Worm (Caenorhabditis elegans) whole organism, young adult: ENCODE measurements around the gene Y57G11A.5.
A peak's percentile ranks its signal among the peaks of the same experiment; 100 is the strongest.

Source experiments
- B0019.2 ChIP-seq: fragments of 200-800 bp; sonication (Bioruptor generic); conservative IDR thresholded peaks from 2 replicates; pipeline ENCODE4 v1.3.6; 2022; ENCODE audit warnings: missing genetic modification reagents, missing genetic modification characterization, missing compliant biosample characterization
- C06A6.2 ChIP-seq: fragments of 200-800 bp; sonication (Bioruptor generic); conservative IDR thresholded peaks from 2 replicates; pipeline ENCODE4 v1.3.6; 2022; ENCODE audit warnings: missing genetic modification characterization, missing compliant biosample characterization
- F49E8.2 ChIP-seq: sonication (generic microtip); optimal IDR thresholded peaks from 3 replicates; lab custom pipeline; 2017; ENCODE audit warnings: missing genetic modification characterization, mild to moderate bottlenecking, missing compliant biosample characterization, antibody characterized with exemption, moderate library complexity; ENCODE audit not compliant: insufficient read depth
- F57C9.4 ChIP-seq: sonication (generic microtip); optimal IDR thresholded peaks from 2 replicates; lab custom pipeline; 2017; ENCODE audit warnings: mild to moderate bottlenecking, missing genetic modification characterization, missing compliant biosample characterization
- K11D2.4 ChIP-seq: fragments of 200-800 bp; sonication (Bioruptor generic); IDR thresholded peaks from 2 replicates; pipeline ENCODE4 v1.3.6; 2022; ENCODE audit warnings: missing genetic modification reagents, missing genetic modification characterization, missing compliant biosample characterization
- T26A5.8 ChIP-seq: sonication (generic microtip); optimal IDR thresholded peaks from 2 replicates; lab custom pipeline; 2016; ENCODE audit warnings: missing genetic modification characterization, missing compliant biosample characterization
- Y53F4B.3 ChIP-seq: fragments of 200-800 bp; sonication (Bioruptor generic); IDR thresholded peaks from 2 replicates; pipeline ENCODE4 v1.3.6; 2022; ENCODE audit warnings: missing genetic modification reagents, missing genetic modification characterization, missing compliant biosample characterization
- Y67H2A.10 ChIP-seq: fragments of 200-800 bp; sonication (Bioruptor generic); conservative IDR thresholded peaks from 2 replicates; pipeline ENCODE4 v1.3.6; 2022; ENCODE audit warnings: missing genetic modification reagents, missing genetic modification characterization, missing compliant biosample characterization
- ZK185.1 ChIP-seq: sonication (generic microtip); optimal IDR thresholded peaks from 2 replicates; lab custom pipeline; 2016; ENCODE audit warnings: mild to moderate bottlenecking, missing genetic modification characterization, missing compliant biosample characterization; ENCODE audit not compliant: poor library complexity, severe bottlenecking
- akir-1 ChIP-seq: fragments of 200-800 bp; sonication (Bioruptor generic); optimal IDR thresholded peaks from 2 replicates; lab custom pipeline; 2018; ENCODE audit warnings: mild to moderate bottlenecking, missing genetic modification characterization, moderate library complexity, missing compliant biosample characterization
- aptf-3 ChIP-seq: fragments of 200-800 bp; sonication (Bioruptor generic); IDR thresholded peaks from 2 replicates; pipeline ENCODE4 v1.3.6; 2022; ENCODE audit warnings: missing genetic modification characterization, missing compliant biosample characterization
- atf-7 ChIP-seq: sonication (generic microtip); optimal IDR thresholded peaks from 2 replicates; lab custom pipeline; 2017; ENCODE audit warnings: mild to moderate bottlenecking, missing genetic modification characterization, missing compliant biosample characterization
- athp-1 ChIP-seq: sonication (generic microtip); optimal IDR thresholded peaks from 2 replicates; lab custom pipeline; 2017; ENCODE audit warnings: mild to moderate bottlenecking, missing genetic modification characterization, missing compliant biosample characterization
- attf-6 ChIP-seq: fragments of 200-800 bp; sonication (Bioruptor generic); IDR thresholded peaks from 2 replicates; pipeline ENCODE4 v1.3.6; 2022; ENCODE audit warnings: missing genetic modification reagents, missing genetic modification characterization, missing compliant biosample characterization
- ceh-58 ChIP-seq: fragments of 200-800 bp; sonication (Bioruptor generic); IDR thresholded peaks from 2 replicates; pipeline ENCODE4 v1.3.6; 2022; ENCODE audit warnings: missing genetic modification characterization, missing compliant biosample characterization
- ceh-91 ChIP-seq: fragments of 200-800 bp; sonication (Bioruptor generic); IDR thresholded peaks from 2 replicates; pipeline ENCODE4 v1.3.6; 2022; ENCODE audit warnings: missing genetic modification reagents, missing genetic modification characterization, missing compliant biosample characterization
- chd-7 ChIP-seq: sonication (generic microtip); optimal IDR thresholded peaks from 2 replicates; lab custom pipeline; 2016; ENCODE audit warnings: mild to moderate bottlenecking, missing genetic modification characterization, moderate library complexity, missing compliant biosample characterization
- dpl-1 ChIP-seq: fragments of 150-350 bp; optimal IDR thresholded peaks from 2 replicates; lab custom pipeline; 2014; ENCODE audit warnings: missing biosample characterization, missing genetic modification reagents, missing genetic modification characterization
- egl-44 ChIP-seq: fragments of 200-800 bp; sonication (Bioruptor generic); IDR thresholded peaks from 2 replicates; pipeline ENCODE4 v1.3.6; 2022; ENCODE audit warnings: missing genetic modification reagents, missing genetic modification characterization, missing compliant biosample characterization
- him-1 ChIP-seq: sonication (generic microtip); optimal IDR thresholded peaks from 2 replicates; lab custom pipeline; 2016; ENCODE audit warnings: missing genotype, missing genetic modification reagents, missing genetic modification characterization, missing compliant biosample characterization
- hlh-12 ChIP-seq: sonication (generic microtip); optimal IDR thresholded peaks from 2 replicates; lab custom pipeline; 2016; ENCODE audit warnings: missing genetic modification characterization, missing compliant biosample characterization
- hmg-1.2 ChIP-seq: fragments of 200-800 bp; sonication (Bioruptor generic); IDR thresholded peaks from 2 replicates; pipeline ENCODE4 v1.3.6; 2022; ENCODE audit warnings: missing genetic modification reagents, missing genetic modification characterization, missing compliant biosample characterization
- hrde-1 ChIP-seq: sonication (generic microtip); optimal IDR thresholded peaks from 2 replicates; lab custom pipeline; 2016; ENCODE audit warnings: missing genetic modification characterization, mild to moderate bottlenecking, missing compliant biosample characterization, moderate library complexity, missing genotype, missing genetic modification reagents, borderline replicate concordance
- hsf-1 ChIP-seq: fragments of 200-800 bp; sonication (Bioruptor generic); IDR thresholded peaks from 2 replicates; pipeline ENCODE4 v1.3.6; 2022; ENCODE audit warnings: missing genetic modification reagents, missing genetic modification characterization, missing compliant biosample characterization
- let-526 ChIP-seq: fragments of 200-800 bp; sonication (Bioruptor generic); IDR thresholded peaks from 2 replicates; pipeline ENCODE4 v1.3.6; 2022; ENCODE audit warnings: missing genetic modification reagents, missing genetic modification characterization, missing compliant biosample characterization
- let-607 ChIP-seq, 2 experiments: fragments of 200-800 bp in 1 of 2; sonication (Bioruptor generic) in 1 of 2; sonication (generic microtip) in 1 of 2; optimal IDR thresholded peaks; 2 replicates each; lab custom pipeline; 2016 to 2018; ENCODE audit warnings: mild to moderate bottlenecking in 2 of 2, missing compliant biosample characterization in 2 of 2, missing genetic modification characterization in 2 of 2, moderate library complexity in 2 of 2, missing genotype in 1 of 2
- lin-35 ChIP-seq, 3 experiments: fragments of 150-350 bp in 2 of 3; sonication (generic microtip) in 1 of 3; optimal IDR thresholded peaks; 2 replicates each; lab custom pipeline; 2014 to 2018; ENCODE audit warnings: missing biosample characterization in 3 of 3, missing genetic modification characterization in 3 of 3, missing genetic modification reagents in 3 of 3
- lin-40 ChIP-seq: sonication (generic microtip); optimal IDR thresholded peaks from 2 replicates; lab custom pipeline; 2016; ENCODE audit warnings: missing genetic modification characterization, mild to moderate bottlenecking, missing compliant biosample characterization, missing genotype, missing genetic modification reagents
- lin-54 ChIP-seq: fragments of 200-800 bp; sonication (Bioruptor generic); optimal IDR thresholded peaks from 2 replicates; lab custom pipeline; 2018; ENCODE audit warnings: mild to moderate bottlenecking, missing genetic modification characterization, missing compliant biosample characterization
- lsy-27 ChIP-seq: sonication (generic microtip); optimal IDR thresholded peaks from 2 replicates; lab custom pipeline; 2017; ENCODE audit warnings: missing genetic modification characterization, mild to moderate bottlenecking, missing compliant biosample characterization, antibody characterized with exemption, missing genotype, borderline replicate concordance; ENCODE audit not compliant: insufficient read depth
- madf-6 ChIP-seq: fragments of 200-800 bp; sonication (Bioruptor generic); IDR thresholded peaks from 2 replicates; pipeline ENCODE4 v1.3.6; 2022; ENCODE audit warnings: missing genetic modification reagents, missing genetic modification characterization, missing compliant biosample characterization
- madf-8 ChIP-seq: fragments of 200-800 bp; sonication (Bioruptor generic); conservative IDR thresholded peaks from 2 replicates; pipeline ENCODE4 v1.3.6; 2022; ENCODE audit warnings: missing genetic modification reagents, missing genetic modification characterization, missing compliant biosample characterization
- mel-28 ChIP-seq: sonication (generic microtip); optimal IDR thresholded peaks from 2 replicates; lab custom pipeline; 2016; ENCODE audit warnings: borderline replicate concordance, mild to moderate bottlenecking, missing genetic modification characterization, missing compliant biosample characterization
- mxl-1 ChIP-seq: sonication (generic microtip); optimal IDR thresholded peaks from 2 replicates; lab custom pipeline; 2016; ENCODE audit warnings: missing genetic modification characterization, missing compliant biosample characterization
- nfya-1 ChIP-seq: sonication (generic microtip); optimal IDR thresholded peaks from 2 replicates; lab custom pipeline; 2017; ENCODE audit warnings: antibody characterized with exemption, missing compliant biosample characterization, missing genetic modification characterization, borderline replicate concordance; ENCODE audit not compliant: insufficient read depth
- nhr-80 ChIP-seq: sonication (generic microtip); optimal IDR thresholded peaks from 2 replicates; lab custom pipeline; 2016; ENCODE audit warnings: missing genetic modification characterization, missing compliant biosample characterization
- rcor-1 ChIP-seq: fragments of 200-800 bp; sonication (Bioruptor generic); IDR thresholded peaks from 2 replicates; pipeline ENCODE4 v1.3.6; 2022; ENCODE audit warnings: missing genetic modification reagents, missing genetic modification characterization, missing compliant biosample characterization
- rec-8 ChIP-seq, 2 experiments: sonication (generic microtip); optimal IDR thresholded peaks; 2 replicates each; lab custom pipeline; 2016; ENCODE audit warnings: mild to moderate bottlenecking in 2 of 2, missing genetic modification characterization in 2 of 2, missing genetic modification reagents in 2 of 2, missing genotype in 2 of 2, missing biosample characterization in 1 of 2, missing compliant biosample characterization in 1 of 2, moderate library complexity in 1 of 2
- rpc-1 ChIP-seq, 2 experiments: fragments of 150-350 bp in 1 of 2; sonication (generic microtip) in 1 of 2; optimal IDR thresholded peaks; 2 replicates each; lab custom pipeline; 2014 to 2018; ENCODE audit warnings: missing biosample characterization in 1 of 2, missing genetic modification characterization in 1 of 2, missing genetic modification reagents in 1 of 2, missing genotype in 1 of 2
- snpc-1.1 ChIP-seq: sonication (generic microtip); optimal IDR thresholded peaks from 2 replicates; lab custom pipeline; 2017; ENCODE audit warnings: missing genetic modification characterization, mild to moderate bottlenecking, missing compliant biosample characterization, antibody characterized with exemption, moderate library complexity, missing genotype, missing genetic modification reagents; ENCODE audit not compliant: insufficient read depth
- snpc-1.3 ChIP-seq: sonication (generic microtip); optimal IDR thresholded peaks from 2 replicates; lab custom pipeline; 2017; ENCODE audit warnings: missing genetic modification characterization, mild to moderate bottlenecking, missing compliant biosample characterization, antibody characterized with exemption, moderate library complexity, missing genotype, missing genetic modification reagents; ENCODE audit not compliant: insufficient read depth
- tbx-9 ChIP-seq: sonication (generic microtip); optimal IDR thresholded peaks from 2 replicates; lab custom pipeline; 2016; ENCODE audit warnings: borderline replicate concordance, missing genetic modification characterization, inconsistent platforms, missing compliant biosample characterization
- unc-130 ChIP-seq: sonication (generic microtip); optimal IDR thresholded peaks from 2 replicates; lab custom pipeline; 2016; ENCODE audit warnings: missing genetic modification reagents, missing genetic modification characterization, missing compliant biosample characterization
- unc-62 ChIP-seq: fragments of 150-350 bp; optimal IDR thresholded peaks from 2 replicates; lab custom pipeline; 2014; ENCODE audit warnings: missing biosample characterization, missing genetic modification reagents, missing genetic modification characterization
- zfh-2 ChIP-seq: fragments of 200-800 bp; sonication (Bioruptor generic); conservative IDR thresholded peaks from 2 replicates; pipeline ENCODE4 v1.3.6; 2022; ENCODE audit warnings: missing genetic modification reagents, missing genetic modification characterization, missing compliant biosample characterization
- ztf-6 ChIP-seq: fragments of 200-800 bp; sonication (Bioruptor generic); IDR thresholded peaks from 2 replicates; pipeline ENCODE4 v1.3.6; 2022; ENCODE audit warnings: missing genetic modification reagents, missing genetic modification characterization, missing compliant biosample characterization

Gene Y57G11A.5

ce11 chrIV:14464065-14464567 is 48.2 kb downstream of the Y57G11A.5 start, which contains the start of gene dld-1 (continued):
- TF ChIP-seq unc-62 (GFP tag; lab: Kevin White, UChicago) (no peak), Y53F4B.3 (GFP tag; lab: Robert Waterston, UW) (no peak), akir-1 (GFP tag; lab: Kevin White, UChicago) (no peak), lin-35 (GFP tag; optimal IDR thresholded peaks at IDR 0.05; lab: Kevin White, UChicago) (peak; percentile 46 to 98 (median 75)), ceh-58 (no peak), rcor-1 (GFP tag; lab: Robert Waterston, UW) (peak; percentile 92), B0019.2 (GFP tag; lab: Robert Waterston, UW) (peak; percentile 68), nhr-80 (tag; lab: Kevin White, UChicago) (peak; percentile 41), K11D2.4 (peak; percentile 79), rpc-1 (optimal IDR thresholded peaks at IDR 0.05; lab: Kevin White, UChicago) (no peak), rpc-1 (tag; optimal IDR thresholded peaks at IDR 0.05; lab: Kevin White, UChicago) (no peak), attf-6 (GFP tag; lab: Robert Waterston, UW) (peak; percentile 99), lsy-27 (tag; lab: Kevin White, UChicago) (no peak), hmg-1.2 (peak; percentile 66), F49E8.2 (peak; percentile 94), let-526 (GFP tag; lab: Robert Waterston, UW) (no peak), madf-6 (GFP tag; lab: Robert Waterston, UW) (peak; percentile 89), chd-7 (tag; lab: Kevin White, UChicago) (no peak), egl-44 (GFP tag; lab: Robert Waterston, UW) (no peak), hlh-12 (tag; lab: Kevin White, UChicago) (no peak), unc-130 (GFP tag; lab: Kevin White, UChicago) (no peak), mel-28 (tag; lab: Kevin White, UChicago) (no peak), ZK185.1 (peak; percentile 56), lin-54 (peak; percentile 99), hrde-1 (tag; lab: Kevin White, UChicago) (no peak), aptf-3 (no peak), nfya-1 (tag; lab: Kevin White, UChicago) (no peak), F57C9.4 (tag; lab: Kevin White, UChicago) (no peak), snpc-1.3 (tag; lab: Kevin White, UChicago) (peak; percentile 95), C06A6.2 (0 out of 2 replicates have a peak, but pooled peaks have one; percentile 34), hsf-1 (GFP tag; lab: Robert Waterston, UW) (peak; percentile 75), zfh-2 (GFP tag; lab: Robert Waterston, UW) (no peak), rec-8 (tag; optimal IDR thresholded peaks at IDR 0.05; lab: Kevin White, UChicago) (no peak), madf-8 (GFP tag; lab: Robert Waterston, UW) (peak; percentile 74), let-607 (tag; optimal IDR thresholded peaks at IDR 0.05; lab: Kevin White, UChicago) (peak in 1 of 2 experiments; percentile 28), ceh-91 (GFP tag; lab: Robert Waterston, UW) (peak; percentile 75), dpl-1 (GFP tag; lab: Kevin White, UChicago) (peak; percentile 92), ztf-6 (no peak), snpc-1.1 (peak; percentile 80), lin-40 (peak; percentile 89), mxl-1 (tag; lab: Kevin White, UChicago) (no peak), atf-7 (tag; lab: Kevin White, UChicago) (peak; percentile 5), tbx-9 (no peak), him-1 (peak; percentile 50), athp-1 (no peak), Y67H2A.10 (no peak), T26A5.8 (tag; lab: Kevin White, UChicago) (no peak)
